Fruit fly (Drosophila melanogaster): ENCODE results near the gene CG43294.

dm6 chr3L:11997959-11998358 lies 39.9 kb downstream of the CG43294 start, which contains the start of gene Grip163:
- TF ChIP-seq toe (GFP tag; optimal IDR thresholded peaks at IDR 0.05) (no peak), bab1 (GFP tag; optimal IDR thresholded peaks at IDR 0.05) (no peak), Hr96 (GFP tag; optimal IDR thresholded peaks at IDR 0.05) (no peak), CG1620 (GFP tag; optimal IDR thresholded peaks at IDR 0.05) (no peak)
